Worm (Caenorhabditis elegans): ENCODE results near the gene R04A9.1.

Gene R04A9.1

ce11 chrX:404597-404996, at the start of gene R04A9.1:
Gene R04A9.1 (plus strand): TSS chrX:404897.
- no peak for TF ChIP-seq unc-62 (GFP tag; optimal IDR thresholded peaks at IDR 0.05)

ce11 chrX:357792-358191, 46.9 kb upstream of the R04A9.1 start, which contains the start of gene C04E7.1:
Gene C04E7.1 (plus strand): TSS chrX:358092.
- no peak for TF ChIP-seq unc-62 (GFP tag; optimal IDR thresholded peaks at IDR 0.05)

ce11 chrX:360479-360878, 44.2 kb upstream of the R04A9.1 start, which contains the start of gene C04E7.5:
Gene C04E7.5 (plus strand): TSS chrX:360779.
- no peak for TF ChIP-seq unc-62 (GFP tag; optimal IDR thresholded peaks at IDR 0.05)

- no peak for TF ChIP-seq unc-62 (GFP tag; optimal IDR thresholded peaks at IDR 0.05)
Measured at ce11 chrX:369923-370322, 34.8 kb upstream of the R04A9.1 start.

- TF ChIP-seq unc-62 (GFP tag; optimal IDR thresholded peaks at IDR 0.05): no peak
Measured at ce11 chrX:371761-372285, 32.9 kb upstream of the R04A9.1 start, which contains the start of gene nrde-3. Gene nrde-3 (plus strand): TSS chrX:372235.

- no peak for TF ChIP-seq unc-62 (GFP tag; optimal IDR thresholded peaks at IDR 0.05)
Measured at ce11 chrX:380505-380904, 24.2 kb upstream of the R04A9.1 start, which contains the start of gene R04A9.3. Gene R04A9.3 (minus strand): TSS chrX:380605.

- TF ChIP-seq unc-62 (GFP tag; optimal IDR thresholded peaks at IDR 0.05): no peak
Measured at ce11 chrX:381029-381428, 23.7 kb upstream of the R04A9.1 start.

ce11 chrX:382692-383091, 22.0 kb upstream of the R04A9.1 start, which contains the start of gene ife-2:
Gene ife-2 (minus strand): TSS chrX:382709.
- TF ChIP-seq unc-62 (GFP tag; optimal IDR thresholded peaks at IDR 0.05): no peak

- no peak for TF ChIP-seq unc-62 (GFP tag; optimal IDR thresholded peaks at IDR 0.05)
Measured at ce11 chrX:388728-389127, 16.0 kb upstream of the R04A9.1 start, which contains the start of gene ceh-93. Gene ceh-93 (minus strand): TSS chrX:388797.

- TF ChIP-seq unc-62 (GFP tag; optimal IDR thresholded peaks at IDR 0.05): no peak
Measured at ce11 chrX:389566-389965, 15.1 kb upstream of the R04A9.1 start.

- TF ChIP-seq unc-62 (GFP tag; optimal IDR thresholded peaks at IDR 0.05): no peak
Measured at ce11 chrX:390469-390868, 14.2 kb upstream of the R04A9.1 start, which contains the start of gene R04A9.9. Gene R04A9.9 (minus strand): TSS chrX:390569.

- TF ChIP-seq unc-62 (GFP tag; optimal IDR thresholded peaks at IDR 0.05): no peak
Measured at ce11 chrX:394709-395108, 10.0 kb upstream of the R04A9.1 start, which contains the start of gene R04A9.7. Gene R04A9.7 (minus strand): TSS chrX:394892.

ce11 chrX:397259-397658, 7.4 kb upstream of the R04A9.1 start, which contains the start of gene R04A9.6:
Gene R04A9.6 (plus strand): TSS chrX:397559.
- TF ChIP-seq unc-62 (GFP tag; optimal IDR thresholded peaks at IDR 0.05): no peak

ce11 chrX:399535-399934, 5.2 kb upstream of the R04A9.1 start:
- no peak for TF ChIP-seq unc-62 (GFP tag; optimal IDR thresholded peaks at IDR 0.05)

- TF ChIP-seq unc-62 (GFP tag; optimal IDR thresholded peaks at IDR 0.05): no peak
Measured at ce11 chrX:402951-403350, 1.7 kb upstream of the R04A9.1 start.

ce11 chrX:410073-410572, 5.4 kb downstream of the R04A9.1 start:
- TF ChIP-seq unc-62 (GFP tag; optimal IDR thresholded peaks at IDR 0.05): no peak

- no peak for TF ChIP-seq unc-62 (GFP tag; optimal IDR thresholded peaks at IDR 0.05)
Measured at ce11 chrX:421407-421784, 16.7 kb downstream of the R04A9.1 start, which contains the start of gene col-19. Gene col-19 (plus strand): TSS chrX:421707.

All from whole organism, dauer.